Fruit fly (Drosophila melanogaster): Measurements from ENCODE around the gene CG13144.

- TF ChIP-seq Clk (GFP tag; optimal IDR thresholded peaks at IDR 0.05) (no peak), Crg-1 (GFP tag; optimal IDR thresholded peaks at IDR 0.05) (no peak), pad (GFP tag; optimal IDR thresholded peaks at IDR 0.05) (no peak), CG33017 (tag; optimal IDR thresholded peaks at IDR 0.05) (no peak), cic (GFP tag; optimal IDR thresholded peaks at IDR 0.05) (no peak), CG14711 (tag; optimal IDR thresholded peaks at IDR 0.05) (no peak), CG7101 (tag; optimal IDR thresholded peaks at IDR 0.05) (no peak)
These were observed 21.0 kb downstream of the CG13144 start for dm6 chr2L:10470211-10470610.
